Worm (Caenorhabditis elegans) whole organism, young adult: ENCODE data around the gene C32D5.10.

Experiments
- B0019.2 ChIP-seq: fragments of 200-800 bp; sonication (Bioruptor generic); conservative IDR thresholded peaks from 2 replicates; pipeline ENCODE4 v1.3.6; 2022; ENCODE audit warnings: missing genetic modification reagents, missing genetic modification characterization, missing compliant biosample characterization
- D2030.7 ChIP-seq: fragments of 200-800 bp; sonication (Bioruptor generic); IDR thresholded peaks from 2 replicates; pipeline ENCODE4 v1.3.6; 2022; ENCODE audit warnings: missing genetic modification reagents, missing genetic modification characterization, missing compliant biosample characterization
- F33H1.4 ChIP-seq: fragments of 200-800 bp; sonication (Bioruptor generic); IDR thresholded peaks from 2 replicates; pipeline ENCODE4 v1.3.6; 2022; ENCODE audit warnings: missing genetic modification reagents, missing genetic modification characterization, missing compliant biosample characterization
- F39B2.1 ChIP-seq: fragments of 200-800 bp; sonication (Bioruptor generic); IDR thresholded peaks from 2 replicates; pipeline ENCODE4 v1.3.6; 2022; ENCODE audit warnings: missing genetic modification reagents, missing genetic modification characterization, missing compliant biosample characterization
- F57A8.1 ChIP-seq: fragments of 200-800 bp; sonication (Bioruptor generic); optimal IDR thresholded peaks from 2 replicates; lab custom pipeline; 2018; ENCODE audit warnings: mild to moderate bottlenecking, missing genetic modification characterization, moderate library complexity, missing compliant biosample characterization
- F57C9.4 ChIP-seq: sonication (generic microtip); optimal IDR thresholded peaks from 2 replicates; lab custom pipeline; 2017; ENCODE audit warnings: mild to moderate bottlenecking, missing genetic modification characterization, missing compliant biosample characterization
- Y53G8AR.9 ChIP-seq: fragments of 200-800 bp; sonication (Bioruptor generic); conservative IDR thresholded peaks from 2 replicates; pipeline ENCODE4 v1.3.6; 2022; ENCODE audit warnings: missing genetic modification reagents, missing genetic modification characterization, missing compliant biosample characterization
- ama-1 ChIP-seq, 3 experiments: fragments of 150-350 bp in 1 of 3; sonication (generic microtip) in 2 of 3; optimal IDR thresholded peaks; 2 replicates each; lab custom pipeline; 2014 to 2018; ENCODE audit warnings: missing biosample characterization in 2 of 3, missing genetic modification characterization in 2 of 3, missing genetic modification reagents in 2 of 3
- cebp-1 ChIP-seq, 2 experiments: fragments of 200-800 bp in 1 of 2; sonication (Bioruptor generic) in 1 of 2; sonication (generic microtip) in 1 of 2; IDR thresholded peaks in 1 of 2; optimal IDR thresholded peaks in 1 of 2; 2 replicates each; pipeline versions ENCODE4 v1.3.6 to Lab custom; 2017 to 2022; ENCODE audit warnings: missing compliant biosample characterization in 2 of 2, missing genetic modification characterization in 2 of 2, mild to moderate bottlenecking in 1 of 2, missing genetic modification reagents in 1 of 2, moderate library complexity in 1 of 2
- ceh-27 ChIP-seq: fragments of 200-800 bp; sonication (Bioruptor generic); optimal IDR thresholded peaks from 2 replicates; lab custom pipeline; 2018; ENCODE audit warnings: mild to moderate bottlenecking, missing genetic modification characterization, moderate library complexity, missing compliant biosample characterization
- ceh-40 ChIP-seq: fragments of 200-800 bp; sonication (Bioruptor generic); IDR thresholded peaks from 2 replicates; pipeline ENCODE4 v1.3.6; 2022; ENCODE audit warnings: missing genetic modification characterization, missing compliant biosample characterization
- ceh-91 ChIP-seq: fragments of 200-800 bp; sonication (Bioruptor generic); IDR thresholded peaks from 2 replicates; pipeline ENCODE4 v1.3.6; 2022; ENCODE audit warnings: missing genetic modification reagents, missing genetic modification characterization, missing compliant biosample characterization
- egl-18 ChIP-seq: fragments of 200-800 bp; sonication (Bioruptor generic); IDR thresholded peaks from 2 replicates; pipeline ENCODE4 v1.3.6; 2022; ENCODE audit warnings: missing genetic modification reagents, missing genetic modification characterization, missing compliant biosample characterization
- fkh-3 ChIP-seq: sonication (generic microtip); optimal IDR thresholded peaks from 2 replicates; lab custom pipeline; 2016; ENCODE audit warnings: mild to moderate bottlenecking, missing genetic modification characterization, missing compliant biosample characterization
- him-1 ChIP-seq: sonication (generic microtip); optimal IDR thresholded peaks from 2 replicates; lab custom pipeline; 2016; ENCODE audit warnings: missing genotype, missing genetic modification reagents, missing genetic modification characterization, missing compliant biosample characterization
- hmg-1.2 ChIP-seq: fragments of 200-800 bp; sonication (Bioruptor generic); IDR thresholded peaks from 2 replicates; pipeline ENCODE4 v1.3.6; 2022; ENCODE audit warnings: missing genetic modification reagents, missing genetic modification characterization, missing compliant biosample characterization
- hmg-20 ChIP-seq: fragments of 200-800 bp; sonication (Bioruptor generic); IDR thresholded peaks from 2 replicates; pipeline ENCODE4 v1.3.6; 2022; ENCODE audit warnings: missing genetic modification reagents, missing genetic modification characterization, missing compliant biosample characterization
- hrde-1 ChIP-seq: sonication (generic microtip); optimal IDR thresholded peaks from 2 replicates; lab custom pipeline; 2016; ENCODE audit warnings: missing genetic modification characterization, mild to moderate bottlenecking, missing compliant biosample characterization, moderate library complexity, missing genotype, missing genetic modification reagents, borderline replicate concordance
- hsf-1 ChIP-seq: fragments of 200-800 bp; sonication (Bioruptor generic); IDR thresholded peaks from 2 replicates; pipeline ENCODE4 v1.3.6; 2022; ENCODE audit warnings: missing genetic modification reagents, missing genetic modification characterization, missing compliant biosample characterization
- lag-1 ChIP-seq: fragments of 200-800 bp; sonication (Bioruptor generic); IDR thresholded peaks from 2 replicates; pipeline ENCODE4 v1.3.6; 2022; ENCODE audit warnings: missing genetic modification reagents, missing genetic modification characterization, missing compliant biosample characterization
- let-607 ChIP-seq, 2 experiments: fragments of 200-800 bp in 1 of 2; sonication (Bioruptor generic) in 1 of 2; sonication (generic microtip) in 1 of 2; optimal IDR thresholded peaks; 2 replicates each; lab custom pipeline; 2016 to 2018; ENCODE audit warnings: mild to moderate bottlenecking in 2 of 2, missing compliant biosample characterization in 2 of 2, missing genetic modification characterization in 2 of 2, moderate library complexity in 2 of 2, missing genotype in 1 of 2
- lin-26 ChIP-seq: fragments of 200-800 bp; sonication (Bioruptor generic); IDR thresholded peaks from 2 replicates; pipeline ENCODE4 v1.3.6; 2022; ENCODE audit warnings: missing genetic modification reagents, missing genetic modification characterization, missing compliant biosample characterization
- madf-10 ChIP-seq: sonication (generic microtip); optimal IDR thresholded peaks from 2 replicates; lab custom pipeline; 2016; ENCODE audit warnings: mild to moderate bottlenecking, missing genetic modification characterization, missing compliant biosample characterization
- madf-6 ChIP-seq: fragments of 200-800 bp; sonication (Bioruptor generic); IDR thresholded peaks from 2 replicates; pipeline ENCODE4 v1.3.6; 2022; ENCODE audit warnings: missing genetic modification reagents, missing genetic modification characterization, missing compliant biosample characterization
- mel-28 ChIP-seq: sonication (generic microtip); optimal IDR thresholded peaks from 2 replicates; lab custom pipeline; 2016; ENCODE audit warnings: borderline replicate concordance, mild to moderate bottlenecking, missing genetic modification characterization, missing compliant biosample characterization
- mxl-1 ChIP-seq: sonication (generic microtip); optimal IDR thresholded peaks from 2 replicates; lab custom pipeline; 2016; ENCODE audit warnings: missing genetic modification characterization, missing compliant biosample characterization
- nhr-120 ChIP-seq: fragments of 200-800 bp; sonication (Bioruptor generic); IDR thresholded peaks from 2 replicates; pipeline ENCODE4 v1.3.6; 2022; ENCODE audit warnings: missing genetic modification characterization, missing compliant biosample characterization
- pbrm-1 ChIP-seq: fragments of 200-800 bp; sonication (Bioruptor generic); IDR thresholded peaks from 2 replicates; pipeline ENCODE4 v1.3.6; 2022; ENCODE audit warnings: missing genetic modification reagents, missing genetic modification characterization, missing compliant biosample characterization
- rcor-1 ChIP-seq: fragments of 200-800 bp; sonication (Bioruptor generic); IDR thresholded peaks from 2 replicates; pipeline ENCODE4 v1.3.6; 2022; ENCODE audit warnings: missing genetic modification reagents, missing genetic modification characterization, missing compliant biosample characterization
- rec-8 ChIP-seq, 2 experiments: sonication (generic microtip); optimal IDR thresholded peaks; 2 replicates each; lab custom pipeline; 2016; ENCODE audit warnings: mild to moderate bottlenecking in 2 of 2, missing genetic modification characterization in 2 of 2, missing genetic modification reagents in 2 of 2, missing genotype in 2 of 2, missing biosample characterization in 1 of 2, missing compliant biosample characterization in 1 of 2, moderate library complexity in 1 of 2
- rpc-1 ChIP-seq, 2 experiments: fragments of 150-350 bp in 1 of 2; sonication (generic microtip) in 1 of 2; optimal IDR thresholded peaks; 2 replicates each; lab custom pipeline; 2014 to 2018; ENCODE audit warnings: missing biosample characterization in 1 of 2, missing genetic modification characterization in 1 of 2, missing genetic modification reagents in 1 of 2, missing genotype in 1 of 2
- snpc-1.1 ChIP-seq: sonication (generic microtip); optimal IDR thresholded peaks from 2 replicates; lab custom pipeline; 2017; ENCODE audit warnings: missing genetic modification characterization, mild to moderate bottlenecking, missing compliant biosample characterization, antibody characterized with exemption, moderate library complexity, missing genotype, missing genetic modification reagents; ENCODE audit not compliant: insufficient read depth
- snpc-4 ChIP-seq, 5 experiments: fragments of 150-350 bp in 1 of 5; sonication (generic microtip) in 4 of 5; optimal IDR thresholded peaks; 2 replicates each; lab custom pipeline; 2014 to 2018; ENCODE audit warnings: missing genetic modification characterization in 5 of 5, missing biosample characterization in 3 of 5, antibody characterized with exemption in 2 of 5, mild to moderate bottlenecking in 2 of 5, missing compliant biosample characterization in 2 of 5, missing genotype in 2 of 5, moderate library complexity in 2 of 5, missing genetic modification reagents in 1 of 5
- somi-1 ChIP-seq: fragments of 200-800 bp; sonication (Bioruptor generic); optimal IDR thresholded peaks from 2 replicates; lab custom pipeline; 2018; ENCODE audit warnings: mild to moderate bottlenecking, missing genetic modification characterization, missing compliant biosample characterization
- sptf-2 ChIP-seq: fragments of 200-800 bp; sonication (Bioruptor generic); optimal IDR thresholded peaks from 2 replicates; lab custom pipeline; 2018; ENCODE audit warnings: mild to moderate bottlenecking, missing genetic modification characterization, missing compliant biosample characterization
- tbp1 ChIP-seq: fragments of 200-800 bp; sonication (Bioruptor generic); optimal IDR thresholded peaks from 2 replicates; lab custom pipeline; 2018; ENCODE audit warnings: mild to moderate bottlenecking, missing genetic modification characterization, missing compliant biosample characterization
- unc-130 ChIP-seq: sonication (generic microtip); optimal IDR thresholded peaks from 2 replicates; lab custom pipeline; 2016; ENCODE audit warnings: missing genetic modification reagents, missing genetic modification characterization, missing compliant biosample characterization
- xnd-1 ChIP-seq: sonication (generic microtip); optimal IDR thresholded peaks from 2 replicates; lab custom pipeline; 2016; ENCODE audit warnings: missing genotype, missing genetic modification reagents, missing genetic modification characterization, missing compliant biosample characterization
- zim-3 ChIP-seq: sonication (generic microtip); optimal IDR thresholded peaks from 2 replicates; lab custom pipeline; 2017; ENCODE audit warnings: mild to moderate bottlenecking, missing genetic modification characterization, moderate library complexity, missing compliant biosample characterization
- ztf-25 ChIP-seq: fragments of 200-800 bp; sonication (Bioruptor generic); IDR thresholded peaks from 2 replicates; pipeline ENCODE4 v1.3.6; 2022; ENCODE audit warnings: missing genetic modification reagents, missing genetic modification characterization, missing compliant biosample characterization

The C32D5.10 gene

DNA sequence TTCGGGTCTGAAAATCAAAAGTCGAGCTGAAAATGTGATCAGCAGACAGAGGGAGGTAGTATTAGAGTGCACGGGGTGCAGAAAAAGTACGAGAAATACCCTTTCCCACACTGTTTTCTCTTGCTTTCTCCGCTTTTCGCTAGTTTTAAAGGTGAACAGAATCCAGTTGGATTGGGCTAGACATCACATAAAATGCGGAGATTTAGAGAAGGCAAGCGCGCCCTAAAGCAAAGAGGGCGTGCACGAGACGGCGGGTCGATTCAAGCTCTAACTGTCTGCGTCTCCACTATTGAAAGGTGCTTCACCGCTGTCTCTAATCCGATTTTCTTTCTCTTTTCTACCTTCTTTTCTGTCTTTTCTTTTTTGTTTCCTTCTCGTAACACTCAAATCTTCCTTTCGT lies 18.3 kb upstream of the C32D5.10 start (continued):
- no peak for TF ChIP-seq F57C9.4 (tag; lab: Kevin White, UChicago)
- TF ChIP-seq cebp-1 (GFP tag; IDR thresholded peaks at IDR 0.05; lab: Robert Waterston, UW): no peak
- TF ChIP-seq cebp-1 (tag; optimal IDR thresholded peaks at IDR 0.05; lab: Kevin White, UChicago): peak; percentile 77
- TF ChIP-seq snpc-1.1 (tag; lab: Kevin White, UChicago): peak; percentile 26
- TF ChIP-seq rec-8 (tag; optimal IDR thresholded peaks at IDR 0.05; lab: Kevin White, UChicago): no peak
- TF ChIP-seq F33H1.4 (GFP tag; lab: Robert Waterston, UW): peak; percentile 73
- TF ChIP-seq pbrm-1 (GFP tag; lab: Robert Waterston, UW): peak; percentile 92
- TF ChIP-seq snpc-4 (GFP tag; optimal IDR thresholded peaks at IDR 0.05; lab: Kevin White, UChicago): no peak
- peak; percentile 31 to 63 (median 53) for TF ChIP-seq snpc-4 (tag; optimal IDR thresholded peaks at IDR 0.05; lab: Kevin White, UChicago)
- peak; percentile 85 for TF ChIP-seq D2030.7 (GFP tag; lab: Robert Waterston, UW)
- no peak for TF ChIP-seq madf-10 (tag; lab: Kevin White, UChicago)
- TF ChIP-seq him-1 (tag; lab: Kevin White, UChicago): no peak
- peak; percentile 64; the same call in 1 of the 2 replicates for TF ChIP-seq rcor-1 (GFP tag; lab: Robert Waterston, UW)
- TF ChIP-seq rpc-1 (optimal IDR thresholded peaks at IDR 0.05; lab: Kevin White, UChicago): no peak
- no peak for TF ChIP-seq rpc-1 (tag; optimal IDR thresholded peaks at IDR 0.05; lab: Kevin White, UChicago)
- TF ChIP-seq ceh-40 (GFP tag; lab: Robert Waterston, UW): no peak
- no peak for TF ChIP-seq sptf-2 (GFP tag; lab: Kevin White, UChicago)
- TF ChIP-seq zim-3 (tag; lab: Kevin White, UChicago): no peak
- TF ChIP-seq nhr-120 (GFP tag; lab: Robert Waterston, UW): no peak
- TF ChIP-seq ama-1 (optimal IDR thresholded peaks at IDR 0.05; lab: Kevin White, UChicago): no peak
- no peak for TF ChIP-seq ama-1 (GFP tag; optimal IDR thresholded peaks at IDR 0.05; lab: Kevin White, UChicago)
- TF ChIP-seq Y53G8AR.9 (GFP tag; lab: Robert Waterston, UW): peak; percentile 42; the same call in 1 of the 2 replicates
- no peak for TF ChIP-seq egl-18
- peak; percentile 81 for TF ChIP-seq madf-6 (GFP tag; lab: Robert Waterston, UW)
- no peak for TF ChIP-seq ztf-25 (GFP tag; lab: Robert Waterston, UW)
- no peak for TF ChIP-seq fkh-3 (tag; lab: Kevin White, UChicago)
- peak; percentile 97 for TF ChIP-seq hmg-1.2 (GFP tag; lab: Robert Waterston, UW)
- no peak for TF ChIP-seq hsf-1 (GFP tag; lab: Robert Waterston, UW)
- TF ChIP-seq mxl-1: no peak
- peak; percentile 68 for TF ChIP-seq tbp1
- TF ChIP-seq hrde-1 (tag; lab: Kevin White, UChicago): no peak
- peak; percentile 18 for TF ChIP-seq xnd-1
- TF ChIP-seq F57A8.1 (GFP tag; lab: Kevin White, UChicago): no peak
- TF ChIP-seq hmg-20 (GFP tag; lab: Robert Waterston, UW): no peak
- peak; percentile 67 for TF ChIP-seq somi-1 (GFP tag; lab: Kevin White, UChicago)
- TF ChIP-seq let-607 (tag; optimal IDR thresholded peaks at IDR 0.05; lab: Kevin White, UChicago): no peak
- peak; percentile 40; the same call in 1 of the 2 replicates for TF ChIP-seq B0019.2 (GFP tag; lab: Robert Waterston, UW)
- peak; percentile 15 for TF ChIP-seq unc-130
- no peak for TF ChIP-seq lin-26
- TF ChIP-seq ceh-91 (GFP tag; lab: Robert Waterston, UW): peak; percentile 48; the same call in 1 of the 2 replicates
- peak; percentile 78 for TF ChIP-seq ceh-27 (GFP tag; lab: Kevin White, UChicago)
- TF ChIP-seq F39B2.1: no peak
- no peak for TF ChIP-seq mel-28 (tag; lab: Kevin White, UChicago)
- TF ChIP-seq lag-1 (GFP tag; lab: Robert Waterston, UW): no peak
- TF ChIP-seq, all 124 proteins: peak for 56
